Fruit fly (Drosophila melanogaster) whole organism, prepupa: Measurements from ENCODE around the gene CG10877.

Experiments used
- Blimp-1 ChIP-seq: fragments of 200-800 bp; sonication (Bioruptor generic); optimal IDR thresholded peaks from 3 replicates; lab custom pipeline; 2017; ENCODE audit warnings: missing biosample characterization, missing genetic modification characterization, mild to moderate bottlenecking, moderate library complexity, missing genetic modification reagents
- CG10631 ChIP-seq: fragments of 200-800 bp; sonication (Bioruptor generic); optimal IDR thresholded peaks from 2 replicates; lab custom pipeline; 2016; ENCODE audit warnings: missing biosample characterization, missing genetic modification characterization
- CG11762 ChIP-seq: fragments of 200-800 bp; sonication (Bioruptor generic); optimal IDR thresholded peaks from 3 replicates; lab custom pipeline; 2016; ENCODE audit warnings: missing biosample characterization, missing genetic modification characterization; ENCODE audit not compliant: insufficient read depth
- CG16779 ChIP-seq: fragments of 200-800 bp; sonication (Bioruptor generic); optimal IDR thresholded peaks from 3 replicates; lab custom pipeline; 2017; ENCODE audit warnings: missing biosample characterization, mild to moderate bottlenecking, missing genetic modification characterization
- CG3032 ChIP-seq: fragments of 200-800 bp; optimal IDR thresholded peaks from 2 replicates; lab custom pipeline; 2019; ENCODE audit warnings: missing biosample characterization, mild to moderate bottlenecking, missing genetic modification characterization, moderate library complexity
- CG31627 ChIP-seq: fragments of 200-800 bp; sonication (Bioruptor generic); optimal IDR thresholded peaks from 3 replicates; lab custom pipeline; 2016; ENCODE audit warnings: missing biosample characterization, missing genetic modification characterization
- CG32006 ChIP-seq: fragments of 200-800 bp; sonication (Bioruptor generic); optimal IDR thresholded peaks from 3 replicates; lab custom pipeline; 2017; ENCODE audit warnings: missing biosample characterization, mild to moderate bottlenecking, missing genetic modification characterization
- CG3919 ChIP-seq: fragments of 200-800 bp; sonication (Bioruptor generic); optimal IDR thresholded peaks from 3 replicates; lab custom pipeline; 2016; ENCODE audit warnings: missing biosample characterization, missing genetic modification characterization
- CG4318 ChIP-seq: fragments of 200-800 bp; sonication (Bioruptor generic); optimal IDR thresholded peaks from 3 replicates; lab custom pipeline; 2017; ENCODE audit warnings: missing biosample characterization, mild to moderate bottlenecking, missing genetic modification characterization
- CG6163 ChIP-seq: fragments of 200-800 bp; sonication (Bioruptor generic); IDR thresholded peaks from 3 replicates; pipeline ENCODE4 v1.3.6; 2022; ENCODE audit warnings: missing biosample characterization, missing genetic modification characterization
- CG6854 ChIP-seq: fragments of 200-800 bp; sonication (Bioruptor generic); optimal IDR thresholded peaks from 2 replicates; lab custom pipeline; 2017; ENCODE audit warnings: missing biosample characterization, mild to moderate bottlenecking, missing genetic modification characterization
- CG8119 ChIP-seq: fragments of 200-800 bp; sonication (Bioruptor generic); IDR thresholded peaks from 3 replicates; pipeline ENCODE4 v1.3.6; 2022; ENCODE audit warnings: missing biosample characterization, missing genetic modification characterization
- CG8319 ChIP-seq: fragments of 200-800 bp; sonication (Bioruptor generic); optimal IDR thresholded peaks from 3 replicates; lab custom pipeline; 2016; ENCODE audit warnings: missing biosample characterization, missing genetic modification characterization
- CG8632 ChIP-seq: fragments of 200-800 bp; sonication (Bioruptor generic); optimal IDR thresholded peaks from 3 replicates; lab custom pipeline; 2016; ENCODE audit warnings: missing biosample characterization, missing genetic modification characterization
- CG9139 ChIP-seq: fragments of 200-800 bp; sonication (Bioruptor generic); optimal IDR thresholded peaks from 3 replicates; lab custom pipeline; 2017; ENCODE audit warnings: missing biosample characterization, mild to moderate bottlenecking, missing genetic modification characterization
- Eip78C ChIP-seq: fragments of 200-800 bp; sonication (Bioruptor generic); peaks from one replicate; lab custom pipeline; 2016; ENCODE audit warnings: missing biosample characterization, missing genetic modification characterization
- Eip93F ChIP-seq: fragments of 200-800 bp; sonication (Bioruptor generic); optimal IDR thresholded peaks from 2 replicates; lab custom pipeline; 2016; ENCODE audit warnings: missing biosample characterization, mild to moderate bottlenecking, missing genetic modification characterization
- Gug ChIP-seq: fragments of 200-800 bp; sonication (Bioruptor generic); IDR thresholded peaks from 2 replicates; pipeline ENCODE4 v1.3.6; 2022; ENCODE audit warnings: missing biosample characterization, missing genetic modification characterization
- Hr38 ChIP-seq: sonication (Bioruptor generic); optimal IDR thresholded peaks from 2 replicates; lab custom pipeline; 2016; ENCODE audit warnings: missing biosample characterization, missing genetic modification characterization
- Hr39 ChIP-seq: fragments of 200-800 bp; sonication (Bioruptor generic); optimal IDR thresholded peaks from 2 replicates; lab custom pipeline; 2016; ENCODE audit warnings: missing biosample characterization, missing genetic modification characterization
- Hr4 ChIP-seq: fragments of 200-800 bp; sonication (Bioruptor generic); optimal IDR thresholded peaks from 3 replicates; lab custom pipeline; 2016; ENCODE audit warnings: missing biosample characterization, missing genetic modification characterization
- Lpt ChIP-seq: fragments of 200-800 bp; sonication (Bioruptor generic); optimal IDR thresholded peaks from 3 replicates; lab custom pipeline; 2016; ENCODE audit warnings: missing biosample characterization, missing genetic modification characterization
- OdsH ChIP-seq: fragments of 200-800 bp; sonication (Bioruptor generic); optimal IDR thresholded peaks from 3 replicates; lab custom pipeline; 2016; ENCODE audit warnings: missing biosample characterization, missing genetic modification characterization
- Smox ChIP-seq: fragments of 200-800 bp; sonication (Bioruptor generic); optimal IDR thresholded peaks from 3 replicates; lab custom pipeline; 2016; ENCODE audit warnings: missing biosample characterization, missing genetic modification characterization
- Sox102F ChIP-seq: fragments of 200-800 bp; sonication (Bioruptor generic); optimal IDR thresholded peaks from 2 replicates; lab custom pipeline; 2016; ENCODE audit warnings: missing biosample characterization, mild to moderate bottlenecking, missing genetic modification characterization
- Sox14 ChIP-seq: fragments of 200-800 bp; sonication (Bioruptor generic); optimal IDR thresholded peaks from 3 replicates; lab custom pipeline; 2016; ENCODE audit warnings: missing biosample characterization, missing genetic modification characterization
- Sox15 ChIP-seq: fragments of 200-800 bp; sonication (Bioruptor generic); optimal IDR thresholded peaks from 3 replicates; lab custom pipeline; 2016; ENCODE audit warnings: missing biosample characterization, missing genetic modification characterization
- achi ChIP-seq: fragments of 200-800 bp; sonication (Bioruptor generic); optimal IDR thresholded peaks from 3 replicates; lab custom pipeline; 2016; ENCODE audit warnings: missing biosample characterization, missing genetic modification characterization
- cyc ChIP-seq: fragments of 200-800 bp; sonication (Bioruptor generic); optimal IDR thresholded peaks from 3 replicates; lab custom pipeline; 2016; ENCODE audit warnings: missing biosample characterization, missing genetic modification characterization
- dac ChIP-seq: fragments of 200-800 bp; sonication (Bioruptor generic); optimal IDR thresholded peaks from 2 replicates; lab custom pipeline; 2017; ENCODE audit warnings: missing biosample characterization, mild to moderate bottlenecking, missing genetic modification characterization
- dsx ChIP-seq: fragments of 200-800 bp; optimal IDR thresholded peaks from 3 replicates; lab custom pipeline; 2019; ENCODE audit warnings: missing biosample characterization, mild to moderate bottlenecking, missing genetic modification characterization, moderate library complexity; ENCODE audit not compliant: poor library complexity, severe bottlenecking
- esn ChIP-seq: fragments of 200-800 bp; sonication (Bioruptor generic); optimal IDR thresholded peaks from 2 replicates; lab custom pipeline; 2016; ENCODE audit warnings: missing biosample characterization, mild to moderate bottlenecking, missing genetic modification characterization, moderate library complexity
- fd59A ChIP-seq: fragments of 200-800 bp; sonication (Bioruptor generic); optimal IDR thresholded peaks from 2 replicates; lab custom pipeline; 2017; ENCODE audit warnings: missing biosample characterization, mild to moderate bottlenecking, missing genetic modification characterization, missing genetic modification reagents
- fkh ChIP-seq: fragments of 200-800 bp; sonication (Bioruptor generic); optimal IDR thresholded peaks from 3 replicates; lab custom pipeline; 2017; ENCODE audit warnings: missing biosample characterization, mild to moderate bottlenecking, missing genetic modification characterization, moderate library complexity
- lz ChIP-seq: fragments of 200-800 bp; sonication (Bioruptor generic); optimal IDR thresholded peaks from 3 replicates; lab custom pipeline; 2016; ENCODE audit warnings: missing biosample characterization, missing genetic modification characterization
- net ChIP-seq: fragments of 200-800 bp; sonication (Bioruptor generic); optimal IDR thresholded peaks from 3 replicates; lab custom pipeline; 2016; ENCODE audit warnings: missing biosample characterization, missing genetic modification characterization
- pdm3 ChIP-seq: fragments of 200-800 bp; sonication (Bioruptor generic); optimal IDR thresholded peaks from 3 replicates; lab custom pipeline; 2016; ENCODE audit warnings: missing biosample characterization, missing genetic modification characterization
- spab ChIP-seq: fragments of 200-800 bp; sonication (Bioruptor generic); optimal IDR thresholded peaks from 2 replicates; lab custom pipeline; 2017; ENCODE audit warnings: missing biosample characterization, mild to moderate bottlenecking, missing genetic modification characterization, missing genetic modification reagents
- svp ChIP-seq: fragments of 200-800 bp; sonication (Bioruptor generic); peaks from one replicate; lab custom pipeline; 2016; ENCODE audit warnings: missing biosample characterization, missing genetic modification characterization
- topi ChIP-seq: fragments of 200-800 bp; sonication (Bioruptor generic); optimal IDR thresholded peaks from 3 replicates; lab custom pipeline; 2016; ENCODE audit warnings: missing biosample characterization, missing genetic modification characterization
- vri ChIP-seq: fragments of 200-800 bp; sonication (Bioruptor generic); optimal IDR thresholded peaks from 3 replicates; lab custom pipeline; 2016; ENCODE audit warnings: missing biosample characterization, mild to moderate bottlenecking, missing genetic modification characterization

Gene CG10877

dm6 chr3R:20594194-20595144, 30.6 kb upstream of the CG10877 start (continued):
- TF ChIP-seq CG11762 (peak; percentile 82), OdsH (GFP tag; lab: Kevin White, UChicago) (peak; percentile 89), Eip93F (GFP tag; lab: Kevin White, UChicago) (peak; percentile 67), CG8632 (GFP tag; lab: Kevin White, UChicago) (peak; percentile 92), CG10631 (peak; percentile 95), CG6163 (GFP tag; lab: Robert Waterston, UW) (peak; percentile 84), dsx (GFP tag; lab: Kevin White, UChicago) (peak; percentile 93), CG3032 (tag; lab: Kevin White, UChicago) (peak; percentile 94), CG8319 (GFP tag; lab: Kevin White, UChicago) (peak; percentile 59), CG8119 (GFP tag; lab: Robert Waterston, UW) (peak; percentile 94), Hr4 (peak; percentile 63), topi (peak; percentile 77), Sox102F (GFP tag; lab: Kevin White, UChicago) (peak; percentile 65), CG32006 (GFP tag; lab: Kevin White, UChicago) (peak; percentile 91), Hr38 (GFP tag; lab: Kevin White, UChicago) (no peak), fkh (peak; percentile 73)
- TF ChIP-seq, all 60 proteins: peak for 59

- TF ChIP-seq pdm3 (GFP tag; lab: Kevin White, UChicago): no peak
- TF ChIP-seq Blimp-1 (GFP tag; lab: Kevin White, UChicago): no peak
- no peak for TF ChIP-seq Eip78C (GFP tag; lab: Kevin White, UChicago)
- no peak for TF ChIP-seq CG3919 (GFP tag; lab: Kevin White, UChicago)
- peak; percentile 62 for TF ChIP-seq svp (GFP tag; lab: Kevin White, UChicago)
- TF ChIP-seq cyc (GFP tag; lab: Kevin White, UChicago): no peak
- TF ChIP-seq lz: no peak
- TF ChIP-seq CG8119 (GFP tag; lab: Robert Waterston, UW): 0 out of 3 replicates have a peak, but pooled peaks have one; percentile 14
- TF ChIP-seq Lpt (GFP tag; lab: Kevin White, UChicago): no peak
- TF ChIP-seq Gug (GFP tag; lab: Robert Waterston, UW): no peak
Measured at dm6 chr3R:20593463-20593838, 29.6 kb upstream of the CG10877 start.

dm6 chr3R:20592517-20593462, 28.9 kb upstream of the CG10877 start, which contains the start of the genes Pus1 and bon:
Gene Pus1 (minus strand): TSS chr3R:20592671.
Gene bon (plus strand): TSS chr3R:20593139.
- no peak for TF ChIP-seq CG8119 (GFP tag; lab: Robert Waterston, UW)
- TF ChIP-seq CG4318 (GFP tag; lab: Kevin White, UChicago): no peak
- TF ChIP-seq CG16779 (tag; lab: Kevin White, UChicago): no peak
- no peak for TF ChIP-seq net (GFP tag; lab: Kevin White, UChicago)
- TF ChIP-seq cyc (GFP tag; lab: Kevin White, UChicago): peak; percentile 27
- no peak for TF ChIP-seq Sox15
- no peak for TF ChIP-seq OdsH (GFP tag; lab: Kevin White, UChicago)
- TF ChIP-seq Smox: peak; percentile 16
- no peak for TF ChIP-seq CG6163 (GFP tag; lab: Robert Waterston, UW)
- TF ChIP-seq CG31627 (GFP tag; lab: Kevin White, UChicago): peak; percentile 30
- TF ChIP-seq lz: peak; percentile 53
- peak; percentile 3 for TF ChIP-seq topi
- TF ChIP-seq pdm3 (GFP tag; lab: Kevin White, UChicago): peak; percentile 12
- no peak for TF ChIP-seq Sox14 (GFP tag; lab: Kevin White, UChicago)
- TF ChIP-seq svp (GFP tag; lab: Kevin White, UChicago): peak; percentile 73
- no peak for TF ChIP-seq Lpt (GFP tag; lab: Kevin White, UChicago)
- TF ChIP-seq spab (GFP tag; lab: Kevin White, UChicago): no peak
- no peak for TF ChIP-seq CG6854
- TF ChIP-seq fd59A (GFP tag; lab: Kevin White, UChicago): no peak
- no peak for TF ChIP-seq CG9139 (GFP tag; lab: Kevin White, UChicago)
- TF ChIP-seq achi (GFP tag; lab: Kevin White, UChicago): no peak
- no peak for TF ChIP-seq dac (GFP tag; lab: Kevin White, UChicago)
- TF ChIP-seq Hr38 (GFP tag; lab: Kevin White, UChicago): no peak
- peak; percentile 36 for TF ChIP-seq esn
- TF ChIP-seq vri: no peak
- peak; percentile 24 for TF ChIP-seq Sox102F (GFP tag; lab: Kevin White, UChicago)
- TF ChIP-seq CG32006 (GFP tag; lab: Kevin White, UChicago): no peak
- TF ChIP-seq fkh: peak; percentile 57
- peak; percentile 26 for TF ChIP-seq Hr39 (GFP tag; lab: Kevin White, UChicago)
- TF ChIP-seq CG10631: no peak
- TF ChIP-seq CG11762: no peak
